Fruit fly (Drosophila melanogaster) whole organism, embryonic: ENCODE measurements around the gene dgt2.

Experiments used
- Ada2b ChIP-seq: fragments of 200-800 bp; sonication (Bioruptor generic); IDR thresholded peaks from 2 replicates; pipeline ENCODE4 v1.3.6; 2022; ENCODE audit warnings: missing biosample characterization, missing genetic modification characterization
- Awh ChIP-seq: fragments of 200-800 bp; sonication (Bioruptor generic); IDR thresholded peaks from 2 replicates; pipeline ENCODE4, ENCODE4 v1.3.6; 2022; ENCODE audit warnings: missing biosample characterization, missing genetic modification characterization
- CG10209 ChIP-seq: fragments of 200-800 bp; sonication (Bioruptor generic); optimal IDR thresholded peaks from 3 replicates; lab custom pipeline; 2017; ENCODE audit warnings: missing biosample characterization, mild to moderate bottlenecking, missing genetic modification characterization, missing genetic modification reagents
- CG1024 ChIP-seq: fragments of 200-800 bp; sonication (Bioruptor generic); IDR thresholded peaks from 2 replicates; pipeline ENCODE4 v1.3.6; 2022; ENCODE audit warnings: missing biosample characterization, missing genetic modification characterization
- CG11085 ChIP-seq: fragments of 200-800 bp; sonication (Bioruptor generic); IDR thresholded peaks from 2 replicates; pipeline ENCODE4 v1.3.6; 2022; ENCODE audit warnings: missing biosample characterization, missing genetic modification characterization
- CG1233 ChIP-seq: fragments of 200-800 bp; sonication (Bioruptor generic); optimal IDR thresholded peaks from 4 replicates; lab custom pipeline; 2018; ENCODE audit warnings: missing biosample characterization, mild to moderate bottlenecking, missing genetic modification characterization
- CG13775 ChIP-seq: fragments of 200-800 bp; sonication (Bioruptor generic); optimal IDR thresholded peaks from 3 replicates; lab custom pipeline; 2017; ENCODE audit warnings: missing biosample characterization, mild to moderate bottlenecking, missing genetic modification characterization
- CG13894 ChIP-seq: fragments of 200-800 bp; sonication (Bioruptor generic); optimal IDR thresholded peaks from 3 replicates; lab custom pipeline; 2018; ENCODE audit warnings: missing biosample characterization, mild to moderate bottlenecking, missing genetic modification characterization, moderate library complexity
- CG14667 ChIP-seq: fragments of 200-800 bp; sonication (Bioruptor generic); IDR thresholded peaks from 2 replicates; pipeline ENCODE4 v1.3.6; 2022; ENCODE audit warnings: missing biosample characterization, missing genetic modification characterization
- CG1529 ChIP-seq: fragments of 200-800 bp; sonication (Bioruptor generic); optimal IDR thresholded peaks from 3 replicates; lab custom pipeline; 2018; ENCODE audit warnings: missing biosample characterization, missing genetic modification characterization
- CG2129 ChIP-seq: fragments of 200-800 bp; sonication (Bioruptor generic); IDR thresholded peaks from 2 replicates; pipeline ENCODE4 v1.3.6; 2022; ENCODE audit warnings: missing biosample characterization, missing genetic modification characterization; ENCODE audit not compliant: partially characterized antibody
- CG30403 ChIP-seq: fragments of 200-800 bp; sonication (Bioruptor generic); optimal IDR thresholded peaks from 3 replicates; lab custom pipeline; 2016; ENCODE audit warnings: missing biosample characterization, missing genetic modification characterization
- CG31365 ChIP-seq: fragments of 200-800 bp; sonication (Bioruptor generic); optimal IDR thresholded peaks from 2 replicates; lab custom pipeline; 2018; ENCODE audit warnings: missing biosample characterization, mild to moderate bottlenecking, missing genetic modification characterization
- CG34376 ChIP-seq: fragments of 200-800 bp; sonication (Bioruptor generic); optimal IDR thresholded peaks from 2 replicates; lab custom pipeline; 2018; ENCODE audit warnings: missing biosample characterization, mild to moderate bottlenecking, missing genetic modification characterization
- CG34422 ChIP-seq: fragments of 200-800 bp; sonication (Bioruptor generic); IDR thresholded peaks from 3 replicates; pipeline ENCODE4 v1.3.6; 2022; ENCODE audit warnings: missing biosample characterization, missing genetic modification characterization
- CG3847 ChIP-seq: fragments of 200-800 bp; sonication (Bioruptor generic); IDR thresholded peaks from 2 replicates; pipeline ENCODE4 v1.3.6; 2022; ENCODE audit warnings: missing biosample characterization, missing genetic modification characterization
- CG4404 ChIP-seq: fragments of 200-800 bp; sonication (Bioruptor generic); IDR thresholded peaks from 2 replicates; pipeline ENCODE4 v1.3.6; 2022; ENCODE audit warnings: missing biosample characterization, missing genetic modification characterization
- CG5245 ChIP-seq: fragments of 200-800 bp; sonication (Bioruptor generic); optimal IDR thresholded peaks from 3 replicates; lab custom pipeline; 2016; ENCODE audit warnings: missing biosample characterization, missing genetic modification characterization
- CG8388 ChIP-seq: fragments of 200-800 bp; sonication (Bioruptor generic); optimal IDR thresholded peaks from 2 replicates; lab custom pipeline; 2019; ENCODE audit warnings: missing biosample characterization, mild to moderate bottlenecking, missing genetic modification characterization, moderate library complexity
- CG9215 ChIP-seq: fragments of 200-800 bp; sonication (Bioruptor generic); IDR thresholded peaks from 2 replicates; pipeline ENCODE4 v1.3.6; 2022; ENCODE audit warnings: missing biosample characterization, missing genetic modification characterization
- CG9437 ChIP-seq: fragments of 200-800 bp; sonication (Bioruptor generic); optimal IDR thresholded peaks from 2 replicates; lab custom pipeline; 2018; ENCODE audit warnings: missing biosample characterization, mild to moderate bottlenecking, missing genetic modification characterization
- CG9817 ChIP-seq: fragments of 200-800 bp; sonication (Bioruptor generic); optimal IDR thresholded peaks from 2 replicates; lab custom pipeline; 2018; ENCODE audit warnings: missing biosample characterization, mild to moderate bottlenecking, missing genetic modification characterization, moderate library complexity
- CG9932 ChIP-seq: fragments of 200-800 bp; sonication (Bioruptor generic); IDR thresholded peaks from 2 replicates; pipeline ENCODE4 v1.3.6; 2022; ENCODE audit warnings: missing biosample characterization, missing genetic modification characterization
- D19A ChIP-seq: fragments of 200-800 bp; optimal IDR thresholded peaks from 3 replicates; lab custom pipeline; 2019; ENCODE audit warnings: missing biosample characterization, mild to moderate bottlenecking, missing genetic modification characterization, moderate library complexity
- Deaf1 ChIP-seq: fragments of 200-800 bp; optimal IDR thresholded peaks from 3 replicates; lab custom pipeline; 2019; ENCODE audit warnings: missing biosample characterization, mild to moderate bottlenecking, missing genetic modification characterization, moderate library complexity
- Doc2 ChIP-seq: fragments of 200-800 bp; sonication (Bioruptor generic); IDR thresholded peaks from 2 replicates; pipeline ENCODE4 v1.3.6; 2022; ENCODE audit warnings: missing biosample characterization, missing genetic modification characterization
- E2f2 ChIP-seq: fragments of 200-800 bp; sonication (Bioruptor generic); IDR thresholded peaks from 2 replicates; pipeline ENCODE4 v1.3.6; 2022; ENCODE audit warnings: missing biosample characterization, missing genetic modification characterization
- Elba2 ChIP-seq: fragments of 200-800 bp; sonication (Bioruptor generic); optimal IDR thresholded peaks from 3 replicates; lab custom pipeline; 2016; ENCODE audit warnings: missing biosample characterization, missing genetic modification characterization
- HmgZ ChIP-seq: fragments of 200-800 bp; sonication (Bioruptor generic); optimal IDR thresholded peaks from 2 replicates; lab custom pipeline; 2018; ENCODE audit warnings: missing biosample characterization, mild to moderate bottlenecking, missing genetic modification characterization
- Hsf ChIP-seq: fragments of 200-800 bp; sonication (Bioruptor generic); optimal IDR thresholded peaks from 3 replicates; lab custom pipeline; 2016; ENCODE audit warnings: missing biosample characterization, missing genetic modification characterization
- Mes4 ChIP-seq: fragments of 200-800 bp; sonication (Bioruptor generic); optimal IDR thresholded peaks from 2 replicates; lab custom pipeline; 2016; ENCODE audit warnings: missing biosample characterization, missing genetic modification characterization
- Opbp ChIP-seq: fragments of 200-800 bp; sonication (Bioruptor generic); IDR thresholded peaks from 3 replicates; pipeline ENCODE4 v1.3.6; 2022; ENCODE audit warnings: missing biosample characterization, missing genetic modification characterization; ENCODE audit not compliant: partially characterized antibody
- PHDP ChIP-seq: fragments of 200-800 bp; sonication (Bioruptor generic); optimal IDR thresholded peaks from 3 replicates; lab custom pipeline; 2018; ENCODE audit warnings: missing biosample characterization, mild to moderate bottlenecking, missing genetic modification characterization, moderate library complexity
- ap ChIP-seq: fragments of 200-800 bp; sonication (Bioruptor generic); IDR thresholded peaks from 2 replicates; pipeline ENCODE4 v1.3.6; 2022; ENCODE audit warnings: missing biosample characterization, missing genetic modification characterization
- br ChIP-seq: fragments of >200 bp; optimal IDR thresholded peaks from 2 replicates; lab custom pipeline; 2017
- caup ChIP-seq: fragments of 200-800 bp; sonication (Bioruptor generic); optimal IDR thresholded peaks from 3 replicates; lab custom pipeline; 2017; ENCODE audit warnings: missing biosample characterization, mild to moderate bottlenecking, missing genetic modification characterization, moderate library complexity; ENCODE audit not compliant: severe bottlenecking
- chm ChIP-seq: fragments of 200-800 bp; sonication (Bioruptor generic); IDR thresholded peaks from 2 replicates; pipeline ENCODE4 v1.3.6; 2022; ENCODE audit warnings: missing biosample characterization, missing genetic modification characterization
- ci ChIP-seq: fragments of 200-800 bp; sonication (Bioruptor generic); IDR thresholded peaks from 3 replicates; pipeline ENCODE4 v1.3.6; 2022; ENCODE audit warnings: missing biosample characterization, missing genetic modification characterization
- ewg ChIP-seq: fragments of 200-800 bp; sonication (Bioruptor generic); optimal IDR thresholded peaks from 3 replicates; lab custom pipeline; 2017; ENCODE audit warnings: mild to moderate bottlenecking, missing biosample characterization, missing genetic modification reagents, missing genetic modification characterization
- her ChIP-seq: fragments of 200-800 bp; sonication (Bioruptor generic); optimal IDR thresholded peaks from 2 replicates; lab custom pipeline; 2016; ENCODE audit warnings: missing biosample characterization, missing genetic modification characterization
- lilli ChIP-seq: fragments of 200-800 bp; sonication (Bioruptor generic); optimal IDR thresholded peaks from 3 replicates; lab custom pipeline; 2016; ENCODE audit warnings: missing biosample characterization, missing genetic modification characterization
- mirr ChIP-seq: fragments of 200-800 bp; sonication (Bioruptor generic); optimal IDR thresholded peaks from 3 replicates; lab custom pipeline; 2018; ENCODE audit warnings: missing biosample characterization, mild to moderate bottlenecking, missing genetic modification characterization
- pan ChIP-seq, 4 experiments: fragments of >200 bp in 3 of 4; fragments of 200-800 bp in 1 of 4; sonication (Bioruptor generic) in 1 of 4; optimal IDR thresholded peaks in 3 of 4; IDR thresholded peaks in 1 of 4; 2 replicates each; pipeline versions ENCODE4 v1.3.6 to Lab custom; 2017 to 2022; ENCODE audit warnings: missing biosample characterization in 2 of 4, missing genetic modification characterization in 2 of 4, mixed read lengths in 1 of 4
- pros ChIP-seq: fragments of 200-800 bp; sonication (Bioruptor generic); optimal IDR thresholded peaks from 3 replicates; lab custom pipeline; 2019; ENCODE audit warnings: missing biosample characterization, mild to moderate bottlenecking, missing genetic modification characterization, moderate library complexity
- sc ChIP-seq, 3 experiments: fragments of >200 bp in 2 of 3; fragments of 200-800 bp in 1 of 3; sonication (Bioruptor generic) in 1 of 3; optimal IDR thresholded peaks; 2 replicates in 2 of 3; 3 replicates in 1 of 3; lab custom pipeline; 2017; ENCODE audit warnings: mild to moderate bottlenecking in 1 of 3, missing biosample characterization in 1 of 3, missing genetic modification characterization in 1 of 3, missing genetic modification reagents in 1 of 3
- sim ChIP-seq: fragments of 200-800 bp; sonication (Bioruptor generic); IDR thresholded peaks from 2 replicates; pipeline ENCODE4 v1.3.6; 2022; ENCODE audit warnings: missing biosample characterization, missing genetic modification characterization
- so ChIP-seq: fragments of 200-800 bp; sonication (Bioruptor generic); IDR thresholded peaks from 3 replicates; pipeline ENCODE4 v1.3.6; 2022; ENCODE audit warnings: missing biosample characterization, missing genetic modification characterization
- sr ChIP-seq: fragments of 200-800 bp; sonication (Bioruptor generic); IDR thresholded peaks from 3 replicates; pipeline ENCODE4 v1.3.6; 2022; ENCODE audit warnings: missing biosample characterization, missing genetic modification characterization
- wdn ChIP-seq: fragments of 200-800 bp; sonication (Bioruptor generic); IDR thresholded peaks from 2 replicates; pipeline ENCODE4 v1.3.6; 2022; ENCODE audit warnings: missing biosample characterization, missing genetic modification characterization
- wor ChIP-seq: fragments of 200-800 bp; sonication (Bioruptor generic); IDR thresholded peaks from 2 replicates; pipeline ENCODE4 v1.3.6; 2022; ENCODE audit warnings: missing biosample characterization, missing genetic modification characterization

The dgt2 gene

dm6 chr2L:11970853-11971397 is 18.8 kb upstream of the dgt2 start (continued):
- TF ChIP-seq CG1529 (GFP tag; lab: Kevin White, UChicago), result no peak
- TF ChIP-seq Elba2 (GFP tag; lab: Kevin White, UChicago), result no peak
- no peak for TF ChIP-seq wor (GFP tag; lab: Robert Waterston, UW)
- no peak for TF ChIP-seq CG10209 (GFP tag; lab: Kevin White, UChicago)
- no peak for TF ChIP-seq D19A (tag; lab: Kevin White, UChicago)
- no peak for TF ChIP-seq Mes4
- peak; percentile 22; the same call in 1 of the 2 replicates for TF ChIP-seq sim (GFP tag; lab: Robert Waterston, UW)
- no peak for TF ChIP-seq sr
- TF ChIP-seq CG2129 (GFP tag; lab: Robert Waterston, UW), result no peak
- TF ChIP-seq her (GFP tag; lab: Kevin White, UChicago), result peak; percentile 32
- TF ChIP-seq pros (GFP tag; lab: Kevin White, UChicago), result peak; percentile 62
- peak; percentile 35; the same call in 1 of the 2 replicates for TF ChIP-seq CG9932
- peak; percentile 25; the same call in 1 of the 2 replicates for TF ChIP-seq CG1024 (GFP tag; lab: Robert Waterston, UW)
- TF ChIP-seq ewg, result no peak
- peak; percentile 33 for TF ChIP-seq PHDP (tag; lab: Kevin White, UChicago)
- 0 out of 2 replicates have a peak, but pooled peaks have one; percentile 35 for TF ChIP-seq Awh
- no peak for TF ChIP-seq CG9437 (GFP tag; lab: Kevin White, UChicago)
- TF ChIP-seq ci (GFP tag; lab: Robert Waterston, UW), result peak; percentile 77; the same call in 2 of the 3 replicates
- 0 out of 3 replicates have a peak, but pooled peaks have one; percentile 30 for TF ChIP-seq Opbp (GFP tag; lab: Robert Waterston, UW)
- TF ChIP-seq CG4404, result no peak
- TF ChIP-seq CG30403, result no peak
- TF ChIP-seq so, result no peak
- peak; percentile 25 for TF ChIP-seq CG34376 (GFP tag; lab: Kevin White, UChicago)
- TF ChIP-seq CG9817, result no peak
- TF ChIP-seq CG3847 (GFP tag; lab: Robert Waterston, UW), result no peak
- no peak for TF ChIP-seq CG31365 (tag; lab: Kevin White, UChicago)
- peak; percentile 44 for TF ChIP-seq CG13894 (tag; lab: Kevin White, UChicago)
- peak; percentile 78 for TF ChIP-seq Deaf1
- TF ChIP-seq CG9215, result no peak
- no peak for TF ChIP-seq CG13775
- TF ChIP-seq Ada2b (GFP tag; lab: Robert Waterston, UW), result no peak
- TF ChIP-seq ap (GFP tag; lab: Robert Waterston, UW), result no peak
- TF ChIP-seq CG34422 (GFP tag; lab: Robert Waterston, UW), result peak; percentile 44; the same call in 1 of the 3 replicates
- no peak for TF ChIP-seq CG1233 (GFP tag; lab: Kevin White, UChicago)
- TF ChIP-seq CG5245, result no peak
- TF ChIP-seq sc (optimal IDR thresholded peaks at IDR 0.05; lab: Kevin White, UChicago), result no peak
- TF ChIP-seq sc (GFP tag; optimal IDR thresholded peaks at IDR 0.05; lab: Kevin White, UChicago), result peak; percentile 19
- no peak for TF ChIP-seq Doc2 (GFP tag; lab: Robert Waterston, UW)
- no peak for TF ChIP-seq pan (optimal IDR thresholded peaks at IDR 0.05; lab: Kevin White, UChicago)
- TF ChIP-seq pan (GFP tag; optimal IDR thresholded peaks at IDR 0.05 in 1 of 2, IDR thresholded peaks at IDR 0.05 in 1 of 2), result peak in 1 of 2 experiments; percentile 28
- TF ChIP-seq mirr (GFP tag; lab: Kevin White, UChicago), result peak; percentile 67
- TF ChIP-seq CG14667 (GFP tag; lab: Robert Waterston, UW), result no peak
- TF ChIP-seq lilli (GFP tag; lab: Kevin White, UChicago), result peak; percentile 34
- no peak for TF ChIP-seq Hsf (GFP tag; lab: Kevin White, UChicago)
- TF ChIP-seq CG8388 (GFP tag; lab: Kevin White, UChicago), result no peak
- TF ChIP-seq CG11085 (GFP tag; lab: Robert Waterston, UW), result 0 out of 2 replicates have a peak, but pooled peaks have one; percentile 52
- TF ChIP-seq wdn (GFP tag; lab: Robert Waterston, UW), result no peak; the same call in 1 of the 2 replicates
- peak; percentile 69 for TF ChIP-seq HmgZ
- no peak for TF ChIP-seq br
- TF ChIP-seq E2f2 (GFP tag; lab: Robert Waterston, UW), result no peak
- peak; percentile 58 for TF ChIP-seq caup (GFP tag; lab: Kevin White, UChicago)
- TF ChIP-seq chm, result peak; percentile 65
